Fruit fly (Drosophila melanogaster) whole organism, embryonic: ENCODE data around the gene CG33490.

ENCODE experiments used
- Abd-B ChIP-seq: fragments of 200-800 bp; sonication (Bioruptor generic); optimal IDR thresholded peaks from 2 replicates; lab custom pipeline; 2018; ENCODE audit warnings: missing biosample characterization, mild to moderate bottlenecking, missing genetic modification characterization, moderate library complexity
- Aef1 ChIP-seq: fragments of 200-800 bp; sonication (Bioruptor generic); IDR thresholded peaks from 3 replicates; pipeline ENCODE4 v1.3.6; 2022; ENCODE audit warnings: missing biosample characterization, missing genetic modification characterization
- B-H2 ChIP-seq: fragments of 200-800 bp; sonication (Bioruptor generic); optimal IDR thresholded peaks from 2 replicates; lab custom pipeline; 2018; ENCODE audit warnings: missing biosample characterization, mild to moderate bottlenecking, missing genetic modification characterization
- BEAF-32 ChIP-seq: fragments of 200-800 bp; sonication (Bioruptor generic); optimal IDR thresholded peaks from 3 replicates; lab custom pipeline; 2017; ENCODE audit warnings: missing biosample characterization, missing genetic modification characterization, mild to moderate bottlenecking, moderate library complexity, missing genetic modification reagents
- CG1024 ChIP-seq: fragments of 200-800 bp; sonication (Bioruptor generic); IDR thresholded peaks from 2 replicates; pipeline ENCODE4 v1.3.6; 2022; ENCODE audit warnings: missing biosample characterization, missing genetic modification characterization
- CG10267 ChIP-seq: fragments of 200-800 bp; sonication (Bioruptor generic); optimal IDR thresholded peaks from 2 replicates; lab custom pipeline; 2018; ENCODE audit warnings: missing biosample characterization, mild to moderate bottlenecking, missing genetic modification characterization, moderate library complexity
- CG11398 ChIP-seq: fragments of 200-800 bp; sonication (Bioruptor generic); optimal IDR thresholded peaks from 2 replicates; lab custom pipeline; 2016; ENCODE audit warnings: missing biosample characterization, missing genetic modification characterization
- CG12219 ChIP-seq: fragments of 200-800 bp; sonication (Bioruptor generic); optimal IDR thresholded peaks from 3 replicates; lab custom pipeline; 2018; ENCODE audit warnings: missing biosample characterization, mild to moderate bottlenecking, missing genetic modification characterization
- CG12391 ChIP-seq: fragments of 200-800 bp; sonication (Bioruptor generic); optimal IDR thresholded peaks from 3 replicates; lab custom pipeline; 2018; ENCODE audit warnings: missing biosample characterization, mild to moderate bottlenecking, missing genetic modification characterization, moderate library complexity
- CG12744 ChIP-seq: fragments of 200-800 bp; sonication (Bioruptor generic); optimal IDR thresholded peaks from 2 replicates; lab custom pipeline; 2016; ENCODE audit warnings: missing biosample characterization, missing genetic modification characterization
- CG13775 ChIP-seq: fragments of 200-800 bp; sonication (Bioruptor generic); optimal IDR thresholded peaks from 3 replicates; lab custom pipeline; 2017; ENCODE audit warnings: missing biosample characterization, mild to moderate bottlenecking, missing genetic modification characterization
- CG14710 ChIP-seq: fragments of 200-800 bp; sonication (Bioruptor generic); optimal IDR thresholded peaks from 3 replicates; lab custom pipeline; 2019; ENCODE audit warnings: missing biosample characterization, mild to moderate bottlenecking, missing genetic modification characterization, moderate library complexity
- CG15696 ChIP-seq: fragments of 200-800 bp; sonication (Bioruptor generic); optimal IDR thresholded peaks from 2 replicates; lab custom pipeline; 2019; ENCODE audit warnings: missing biosample characterization, mild to moderate bottlenecking, missing genetic modification characterization, moderate library complexity
- CG17359 ChIP-seq: fragments of 200-800 bp; sonication (Bioruptor generic); optimal IDR thresholded peaks from 3 replicates; lab custom pipeline; 2018; ENCODE audit warnings: missing biosample characterization, mild to moderate bottlenecking, missing genetic modification characterization, moderate library complexity
- CG17385 ChIP-seq: fragments of 200-800 bp; sonication (Bioruptor generic); optimal IDR thresholded peaks from 3 replicates; lab custom pipeline; 2018; ENCODE audit warnings: missing biosample characterization, mild to moderate bottlenecking, missing genetic modification characterization
- CG17568 ChIP-seq: fragments of 200-800 bp; sonication (Bioruptor generic); optimal IDR thresholded peaks from 2 replicates; lab custom pipeline; 2018; ENCODE audit warnings: missing biosample characterization, mild to moderate bottlenecking, missing genetic modification characterization, moderate library complexity
- CG30403 ChIP-seq: fragments of 200-800 bp; sonication (Bioruptor generic); optimal IDR thresholded peaks from 3 replicates; lab custom pipeline; 2016; ENCODE audit warnings: missing biosample characterization, missing genetic modification characterization
- CG3163 ChIP-seq: fragments of 200-800 bp; sonication (Bioruptor generic); optimal IDR thresholded peaks from 3 replicates; lab custom pipeline; 2016; ENCODE audit warnings: missing biosample characterization, missing genetic modification characterization
- CG32532 ChIP-seq: fragments of 200-800 bp; sonication (Bioruptor generic); IDR thresholded peaks from 2 replicates; pipeline ENCODE4 v1.3.6; 2022; ENCODE audit warnings: missing biosample characterization, missing genetic modification characterization
- CG4404 ChIP-seq: fragments of 200-800 bp; sonication (Bioruptor generic); IDR thresholded peaks from 2 replicates; pipeline ENCODE4 v1.3.6; 2022; ENCODE audit warnings: missing biosample characterization, missing genetic modification characterization
- CG4707 ChIP-seq: fragments of 200-800 bp; sonication (Bioruptor generic); optimal IDR thresholded peaks from 2 replicates; lab custom pipeline; 2018; ENCODE audit warnings: missing biosample characterization, mild to moderate bottlenecking, missing genetic modification characterization, moderate library complexity
- CG5245 ChIP-seq: fragments of 200-800 bp; sonication (Bioruptor generic); optimal IDR thresholded peaks from 3 replicates; lab custom pipeline; 2016; ENCODE audit warnings: missing biosample characterization, missing genetic modification characterization
- CG7928 ChIP-seq: fragments of 200-800 bp; sonication (Bioruptor generic); optimal IDR thresholded peaks from 2 replicates; lab custom pipeline; 2017; ENCODE audit warnings: missing biosample characterization, mild to moderate bottlenecking, missing genetic modification characterization
- Camta ChIP-seq: fragments of 200-800 bp; sonication (Bioruptor generic); optimal IDR thresholded peaks from 2 replicates; lab custom pipeline; 2016; ENCODE audit warnings: missing biosample characterization, missing genetic modification characterization
- CoRest ChIP-seq: fragments of 200-800 bp; sonication (Bioruptor generic); optimal IDR thresholded peaks from 3 replicates; lab custom pipeline; 2018; ENCODE audit warnings: missing biosample characterization, mild to moderate bottlenecking, missing genetic modification characterization, moderate library complexity
- Dfd ChIP-seq, 2 experiments: fragments of >200 bp; optimal IDR thresholded peaks; 2 replicates each; lab custom pipeline; 2017; ENCODE audit warnings: missing biosample characterization in 2 of 2, missing genetic modification characterization in 2 of 2
- Ets65A ChIP-seq: fragments of 200-800 bp; sonication (Bioruptor generic); peaks from one replicate; lab custom pipeline; 2016; ENCODE audit warnings: missing biosample characterization, missing genetic modification characterization
- HLH54F ChIP-seq: fragments of 200-800 bp; sonication (Bioruptor generic); optimal IDR thresholded peaks from 3 replicates; lab custom pipeline; 2016; ENCODE audit warnings: missing biosample characterization, missing genetic modification characterization
- Hey ChIP-seq: fragments of 200-800 bp; sonication (Bioruptor generic); optimal IDR thresholded peaks from 3 replicates; lab custom pipeline; 2018; ENCODE audit warnings: missing biosample characterization, mild to moderate bottlenecking, missing genetic modification characterization
- HmgD ChIP-seq: fragments of 200-800 bp; sonication (Bioruptor generic); optimal IDR thresholded peaks from 3 replicates; lab custom pipeline; 2016; ENCODE audit warnings: missing biosample characterization, missing genetic modification characterization
- Pdp1 ChIP-seq, 2 experiments: fragments of 200-800 bp; sonication (Bioruptor generic); optimal IDR thresholded peaks; 3 replicates each; lab custom pipeline; 2016; ENCODE audit warnings: missing biosample characterization in 2 of 2, missing genetic modification characterization in 2 of 2, mild to moderate bottlenecking in 1 of 2, moderate library complexity in 1 of 2
- Rx ChIP-seq: fragments of 200-800 bp; sonication (Bioruptor generic); IDR thresholded peaks from 2 replicates; pipeline ENCODE4 v1.3.6; 2022; ENCODE audit warnings: missing biosample characterization, missing genetic modification characterization
- Side ChIP-seq: fragments of 200-800 bp; sonication (Bioruptor generic); optimal IDR thresholded peaks from 2 replicates; lab custom pipeline; 2016; ENCODE audit warnings: missing biosample characterization, missing genetic modification characterization
- Sox102F ChIP-seq: fragments of 200-800 bp; sonication (Bioruptor generic); optimal IDR thresholded peaks from 2 replicates; lab custom pipeline; 2018; ENCODE audit warnings: missing biosample characterization, mild to moderate bottlenecking, missing genetic modification characterization, moderate library complexity
- Sry-β ChIP-seq: fragments of 200-800 bp; sonication (Bioruptor generic); optimal IDR thresholded peaks from 2 replicates; lab custom pipeline; 2018; ENCODE audit warnings: missing biosample characterization, mild to moderate bottlenecking, missing genetic modification characterization, moderate library complexity
- cas ChIP-seq: fragments of 200-800 bp; sonication (Bioruptor generic); IDR thresholded peaks from 2 replicates; pipeline ENCODE4 v1.3.6; 2022; ENCODE audit warnings: missing biosample characterization, missing genetic modification characterization
- dpn ChIP-seq, 2 experiments: fragments of 200-800 bp; sonication (Bioruptor generic); optimal IDR thresholded peaks; 3 replicates each; lab custom pipeline; 2016; ENCODE audit warnings: missing biosample characterization in 2 of 2, missing genetic modification characterization in 2 of 2
- hkb ChIP-seq, 2 experiments: fragments of 200-800 bp in 1 of 2; fragments of >200 bp in 1 of 2; sonication (Bioruptor generic) in 1 of 2; IDR thresholded peaks in 1 of 2; optimal IDR thresholded peaks in 1 of 2; 2 replicates each; pipeline versions ENCODE4 v1.3.6 to Lab custom; 2017 to 2022; ENCODE audit warnings: missing biosample characterization in 1 of 2, missing genetic modification characterization in 1 of 2
- ind ChIP-seq: fragments of 200-800 bp; sonication (Bioruptor generic); optimal IDR thresholded peaks from 3 replicates; lab custom pipeline; 2016; ENCODE audit warnings: missing biosample characterization, missing genetic modification characterization
- ken ChIP-seq: fragments of 200-800 bp; sonication (Bioruptor generic); IDR thresholded peaks from 3 replicates; pipeline ENCODE4 v1.3.6; 2022; ENCODE audit warnings: missing biosample characterization, missing genetic modification characterization
- nau ChIP-seq: fragments of 200-800 bp; sonication (Bioruptor generic); optimal IDR thresholded peaks from 3 replicates; lab custom pipeline; 2017; ENCODE audit warnings: missing biosample characterization, mild to moderate bottlenecking, missing genetic modification characterization, missing genetic modification reagents
- seq ChIP-seq: fragments of 200-800 bp; sonication (Bioruptor generic); IDR thresholded peaks from 2 replicates; pipeline ENCODE4 v1.3.6; 2022; ENCODE audit warnings: missing biosample characterization, missing genetic modification characterization
- sisA ChIP-seq: fragments of 200-800 bp; sonication (Bioruptor generic); IDR thresholded peaks from 2 replicates; pipeline ENCODE4 v1.3.6; 2022; ENCODE audit warnings: missing biosample characterization, missing genetic modification characterization
- slbo ChIP-seq: fragments of 200-800 bp; sonication (Bioruptor generic); IDR thresholded peaks from 2 replicates; pipeline ENCODE4 v1.3.6; 2022; ENCODE audit warnings: missing biosample characterization, missing genetic modification characterization
- stwl ChIP-seq: fragments of 200-800 bp; sonication (Bioruptor generic); optimal IDR thresholded peaks from 3 replicates; lab custom pipeline; 2018; ENCODE audit warnings: missing biosample characterization, mild to moderate bottlenecking, missing genetic modification characterization, moderate library complexity
- sug ChIP-seq: fragments of 200-800 bp; optimal IDR thresholded peaks from 2 replicates; lab custom pipeline; 2019; ENCODE audit warnings: missing biosample characterization, mild to moderate bottlenecking, missing genetic modification characterization, moderate library complexity
- tin ChIP-seq: fragments of 200-800 bp; sonication (Bioruptor generic); optimal IDR thresholded peaks from 3 replicates; lab custom pipeline; 2016; ENCODE audit warnings: missing biosample characterization, missing genetic modification characterization
- tna ChIP-seq: fragments of 200-800 bp; sonication (Bioruptor generic); IDR thresholded peaks from 2 replicates; pipeline ENCODE4 v1.3.6; 2022; ENCODE audit warnings: missing biosample characterization, missing genetic modification characterization; ENCODE audit not compliant: partially characterized antibody
- yki ChIP-seq: fragments of >200 bp; optimal IDR thresholded peaks from 3 replicates; lab custom pipeline; 2018
- zfh2 ChIP-seq: fragments of 200-800 bp; sonication (Bioruptor generic); optimal IDR thresholded peaks from 2 replicates; lab custom pipeline; 2016; ENCODE audit warnings: missing biosample characterization, missing genetic modification characterization

CG33490 gene

DNA sequence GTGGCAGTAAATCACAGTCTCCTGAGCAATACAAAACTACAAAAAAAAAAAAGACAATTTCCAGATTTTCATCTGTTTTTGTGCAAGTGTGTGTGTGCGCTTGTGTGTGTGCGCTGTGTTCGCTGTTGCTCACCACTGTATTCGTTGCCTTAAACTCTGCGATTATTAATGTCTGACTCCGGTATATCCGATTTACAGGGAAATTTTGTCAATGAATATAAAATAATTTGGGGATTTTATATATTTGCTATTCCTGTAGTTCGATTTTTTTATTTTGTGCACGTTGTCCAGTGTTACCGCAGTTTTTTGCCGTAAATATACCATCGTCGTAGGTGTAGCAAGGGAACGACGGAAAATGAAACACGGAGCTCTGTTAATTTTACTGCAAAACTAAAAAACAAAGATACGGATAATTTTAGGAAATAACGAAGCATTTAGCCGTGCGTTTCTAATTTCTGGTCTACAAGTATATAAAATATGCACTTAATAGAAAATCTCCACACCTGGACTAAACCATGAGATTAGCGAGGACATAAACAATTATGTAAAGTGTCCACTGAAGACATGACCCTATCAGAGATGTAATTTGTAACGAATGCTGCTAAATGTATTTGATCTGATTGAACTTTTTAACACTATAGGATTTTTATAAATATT lies 34.8 kb upstream of the CG33490 start, which contains the start of gene Duba (continued):
- TF ChIP-seq B-H2 (no peak), CG13775 (GFP tag; lab: Kevin White, UChicago) (no peak), ken (GFP tag; lab: Robert Waterston, UW) (no peak), CG15696 (tag; lab: Kevin White, UChicago) (no peak), HLH54F (GFP tag; lab: Kevin White, UChicago) (no peak), cas (no peak), CG32532 (GFP tag; lab: Robert Waterston, UW) (peak; percentile 11; the same call in 1 of the 2 replicates), CoRest (tag; lab: Kevin White, UChicago) (peak; percentile 51), Dfd (GFP tag; optimal IDR thresholded peaks at IDR 0.05; lab: Kevin White, UChicago) (peak in 1 of 2 experiments; percentile 31), Sry-β (no peak), dpn (GFP tag; optimal IDR thresholded peaks at IDR 0.05; lab: Kevin White, UChicago) (no peak), HmgD (GFP tag; lab: Kevin White, UChicago) (no peak), yki (lab: Kevin White, UChicago) (no peak), CG5245 (GFP tag; lab: Kevin White, UChicago) (no peak), Pdp1 (GFP tag; optimal IDR thresholded peaks at IDR 0.05; lab: Kevin White, UChicago) (peak in 1 of 2 experiments; percentile 72), CG12219 (no peak), slbo (GFP tag; lab: Robert Waterston, UW) (peak; percentile 42; the same call in 1 of the 2 replicates), CG17568 (GFP tag; lab: Kevin White, UChicago) (no peak), Aef1 (no peak), CG4404 (GFP tag; lab: Robert Waterston, UW) (no peak), CG1024 (peak; percentile 59; the same call in 1 of the 2 replicates), Camta (no peak), ind (GFP tag; lab: Kevin White, UChicago) (no peak), CG12744 (no peak), Side (no peak), CG17385 (no peak), Hey (tag; lab: Kevin White, UChicago) (no peak), Abd-B (GFP tag; lab: Kevin White, UChicago) (peak; percentile 47), Rx (GFP tag; lab: Robert Waterston, UW) (no peak), CG12391 (tag; lab: Kevin White, UChicago) (no peak), tin (no peak), CG30403 (GFP tag; lab: Kevin White, UChicago) (no peak), sug (no peak), Ets65A (GFP tag; lab: Kevin White, UChicago) (peak; percentile 40), CG11398 (GFP tag; lab: Kevin White, UChicago) (no peak), CG4707 (GFP tag; lab: Kevin White, UChicago) (no peak), CG3163 (no peak), CG17359 (no peak), Sox102F (GFP tag; lab: Kevin White, UChicago) (no peak), zfh2 (GFP tag; lab: Kevin White, UChicago) (no peak), CG7928 (no peak), CG10267 (tag; lab: Kevin White, UChicago) (peak; percentile 77), BEAF-32 (GFP tag; lab: Kevin White, UChicago) (peak; percentile 39), CG14710 (tag; lab: Kevin White, UChicago) (peak; percentile 62), nau (GFP tag; lab: Kevin White, UChicago) (no peak), seq (GFP tag; lab: Robert Waterston, UW) (no peak), sisA (GFP tag; lab: Robert Waterston, UW) (no peak), tna (no peak), hkb (optimal IDR thresholded peaks at IDR 0.05; lab: Kevin White, UChicago) (no peak), hkb (GFP tag; IDR thresholded peaks at IDR 0.05; lab: Robert Waterston, UW) (no peak), stwl (tag; lab: Kevin White, UChicago) (peak; percentile 99)
